Fruit fly (Drosophila melanogaster) ovary, adult (tissue): ENCODE data around the gene GCC88.

Experiments used
- CG17801 ChIP-seq: fragments of 200-800 bp; optimal IDR thresholded peaks from 2 replicates; lab custom pipeline; 2019; ENCODE audit warnings: missing biosample characterization, mild to moderate bottlenecking, missing genetic modification characterization, moderate library complexity; ENCODE audit not compliant: partially characterized antibody

GCC88 gene

DNA sequence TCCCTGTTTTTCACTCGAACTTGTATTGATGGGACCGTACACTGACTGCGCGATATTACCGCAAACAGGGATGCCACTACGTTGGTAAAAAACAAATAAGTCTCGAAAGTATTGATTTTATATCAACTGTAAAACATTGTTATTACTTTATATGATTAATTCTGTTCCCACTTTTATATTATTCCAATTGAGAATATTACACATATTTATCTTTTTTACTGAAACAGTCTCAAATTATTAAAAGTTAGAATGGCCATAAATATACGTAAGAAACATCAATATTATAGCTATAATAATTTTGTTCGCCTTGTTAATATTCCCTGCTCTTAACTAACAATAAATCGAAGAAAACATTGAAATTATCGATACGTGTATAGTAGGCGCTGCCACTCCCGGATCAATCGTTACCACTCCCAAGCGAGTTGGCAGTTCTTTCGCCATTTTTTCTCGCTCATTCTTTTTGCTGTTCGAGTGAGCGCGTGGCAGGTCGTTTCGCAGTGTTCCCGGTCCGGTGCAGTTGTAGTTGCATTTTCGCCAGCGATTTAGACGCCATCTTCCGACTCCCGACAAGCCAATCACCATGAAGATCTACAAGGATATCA is 20.5 kb downstream of the GCC88 start, which contains the start of the genes SdhC and Tctp:
SdhC (minus strand) TSS at position 49 of the 602 bp plus-strand sequence.
Tctp (plus strand) TSS at position 447 of the 602 bp plus-strand sequence.
- TF ChIP-seq CG17801 (GFP tag; lab: Kevin White, UChicago) = peak; percentile 62

DNA sequence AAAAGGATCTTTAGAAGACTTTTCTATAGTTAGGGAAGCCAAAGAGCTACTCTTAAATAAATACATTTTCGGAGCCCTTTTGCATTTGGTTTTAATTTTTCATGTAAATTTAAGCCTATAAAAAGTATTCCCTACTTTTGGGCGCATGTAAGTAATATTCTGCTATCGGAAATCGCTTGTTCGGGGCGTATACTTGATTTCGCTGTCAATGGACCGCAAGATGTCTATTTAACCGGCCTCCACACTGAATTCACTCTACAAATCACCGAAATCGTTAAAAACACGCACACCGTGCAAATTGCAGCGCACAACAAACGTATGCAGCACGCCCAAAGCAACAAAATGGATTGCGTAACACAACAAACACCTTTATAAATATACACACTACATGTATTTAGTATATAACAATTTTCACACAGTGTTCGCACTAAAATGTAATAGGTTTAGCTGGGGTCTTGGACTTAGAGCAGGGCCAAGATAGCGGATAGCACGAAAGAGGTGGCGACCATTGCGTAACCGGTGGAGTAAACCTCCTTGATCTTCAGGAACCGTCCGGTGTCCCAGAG is 21.6 kb downstream of the GCC88 start:
- peak; percentile 1 for TF ChIP-seq CG17801 (GFP tag; lab: Kevin White, UChicago)

DNA sequence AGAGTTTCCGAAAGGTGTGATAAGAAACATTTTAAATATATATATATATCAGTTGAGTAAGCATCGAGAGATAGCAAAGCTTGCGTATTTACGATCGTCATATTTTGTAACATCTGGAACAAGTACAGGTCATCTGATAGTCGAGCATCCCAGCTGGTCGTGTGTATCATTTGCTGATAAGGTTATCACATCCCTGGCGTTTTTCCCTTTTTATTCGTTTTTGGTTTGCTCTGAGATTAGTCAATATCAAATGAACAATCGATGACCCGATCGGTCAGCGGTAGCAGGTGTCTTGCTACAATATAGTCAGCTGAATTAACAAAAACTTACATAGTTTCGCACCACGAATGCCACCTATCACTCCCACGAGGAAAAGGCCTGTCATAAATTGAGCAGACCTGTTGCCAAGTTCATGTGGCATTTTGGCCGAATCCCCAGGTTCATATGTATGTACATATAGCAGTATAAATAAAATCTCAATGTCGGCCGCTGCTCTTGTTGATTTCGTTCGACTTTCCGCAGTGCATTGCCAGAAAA is 29.4 kb downstream of the GCC88 start:
- TF ChIP-seq CG17801 (GFP tag; lab: Kevin White, UChicago) = no peak

DNA sequence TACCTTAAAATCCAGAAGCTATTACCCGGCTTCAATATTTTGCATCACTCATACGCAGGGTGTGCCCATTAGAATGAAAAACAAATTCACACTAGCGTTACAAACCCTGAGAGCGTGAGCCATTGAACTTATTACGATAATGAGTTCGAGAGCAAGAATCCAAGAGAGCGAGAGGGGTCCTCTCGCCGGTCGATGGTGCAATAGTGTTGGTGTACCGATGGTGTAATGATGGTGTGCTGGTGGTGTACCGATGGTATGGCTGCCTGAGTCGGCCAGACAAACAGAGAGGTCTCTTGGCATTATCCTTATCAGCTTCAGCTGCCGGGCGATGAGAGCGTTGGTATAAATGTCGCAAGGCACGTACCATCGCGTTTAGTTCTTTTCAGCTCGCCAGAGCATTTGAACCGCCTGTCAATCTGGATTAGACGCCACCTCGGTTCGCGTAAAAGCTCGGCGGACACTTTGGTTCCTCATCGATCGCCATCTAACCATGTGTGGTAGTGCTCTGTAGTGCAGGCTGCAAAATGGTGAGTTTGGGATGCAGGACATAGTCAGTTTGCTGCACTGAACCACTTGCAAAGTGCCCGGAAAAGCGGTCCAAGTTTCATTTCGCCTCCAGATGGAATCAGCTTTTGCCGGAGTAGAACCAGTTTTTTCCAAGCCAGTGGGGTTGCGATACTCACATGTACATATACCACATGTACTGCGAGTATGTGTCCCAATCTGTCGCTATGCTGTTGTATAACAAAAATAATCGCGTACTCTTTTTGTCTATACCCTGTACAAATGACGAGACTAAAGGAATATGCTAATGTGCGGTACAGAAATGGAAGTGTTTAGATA is 30.1 kb downstream of the GCC88 start:
- TF ChIP-seq CG17801 (GFP tag; lab: Kevin White, UChicago) = no peak

DNA sequence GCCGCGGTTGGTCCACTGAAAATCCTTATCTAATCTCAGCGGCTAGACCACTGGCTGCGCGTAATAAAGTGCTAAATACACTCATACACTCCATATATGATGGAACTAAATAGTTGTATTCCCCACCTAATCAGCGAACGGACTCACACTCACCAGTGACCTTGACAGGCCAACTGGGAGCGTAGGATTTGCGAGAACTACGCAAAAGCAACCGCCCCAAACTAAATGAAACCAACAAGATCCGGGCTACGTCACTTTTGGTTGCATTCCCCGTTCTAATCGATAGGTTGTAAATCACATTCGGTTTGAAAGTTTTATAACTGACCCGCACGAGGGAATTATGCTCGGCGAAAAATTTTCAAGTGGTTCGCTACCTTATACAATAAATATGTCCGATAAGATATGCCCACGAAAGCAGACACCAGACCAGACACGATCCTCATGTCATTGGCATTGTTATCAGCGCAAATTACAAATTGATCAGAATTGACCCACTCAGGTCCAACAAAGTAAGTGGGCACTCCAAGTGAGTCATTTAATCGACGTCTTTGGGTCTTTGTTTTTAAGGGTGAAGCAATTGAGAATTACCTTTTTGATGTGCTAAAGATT is 31.1 kb downstream of the GCC88 start:
- TF ChIP-seq CG17801 (GFP tag; lab: Kevin White, UChicago) = no peak

DNA sequence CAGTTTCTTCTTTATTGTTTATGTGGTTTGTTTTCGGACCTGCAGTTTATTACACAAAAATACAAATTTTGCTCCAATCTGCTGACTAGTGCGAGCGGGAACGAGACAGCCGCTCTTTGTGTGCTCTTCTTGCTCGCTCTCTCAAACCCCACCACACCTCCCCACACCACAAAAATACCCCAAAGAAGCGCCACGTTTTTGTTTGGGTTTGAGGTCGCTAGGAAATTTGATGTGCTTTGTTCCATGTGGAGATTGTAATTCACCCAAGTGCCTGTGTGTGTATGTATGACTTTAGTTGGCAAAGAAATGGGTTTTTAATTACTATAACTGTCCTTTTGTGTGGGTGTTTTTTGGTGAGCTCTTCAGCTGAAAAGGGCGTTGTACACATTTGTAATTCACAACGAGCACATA is 32.3 kb downstream of the GCC88 start:
- TF ChIP-seq CG17801 (GFP tag; lab: Kevin White, UChicago) = peak; percentile 37

DNA sequence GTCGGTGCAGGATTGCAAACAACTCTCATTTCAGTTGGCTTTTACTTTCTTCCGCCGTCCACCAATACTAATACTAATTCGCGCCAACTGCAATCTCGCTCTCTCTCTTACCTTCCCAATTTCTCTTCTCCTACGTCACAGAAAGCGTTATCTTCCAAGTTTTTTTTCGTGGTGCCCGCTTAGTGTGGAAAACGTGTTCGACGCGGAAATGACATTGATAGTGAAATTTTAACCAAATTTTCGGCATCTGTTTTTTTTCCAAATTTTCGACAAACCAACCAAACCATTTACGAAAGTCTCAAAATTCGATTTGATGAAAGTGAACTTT is 33.0 kb downstream of the GCC88 start, which contains the start of gene cu:
cu (plus strand) TSS at position 204 of the 328 bp plus-strand sequence.
- TF ChIP-seq CG17801 (GFP tag; lab: Kevin White, UChicago) = no peak

DNA sequence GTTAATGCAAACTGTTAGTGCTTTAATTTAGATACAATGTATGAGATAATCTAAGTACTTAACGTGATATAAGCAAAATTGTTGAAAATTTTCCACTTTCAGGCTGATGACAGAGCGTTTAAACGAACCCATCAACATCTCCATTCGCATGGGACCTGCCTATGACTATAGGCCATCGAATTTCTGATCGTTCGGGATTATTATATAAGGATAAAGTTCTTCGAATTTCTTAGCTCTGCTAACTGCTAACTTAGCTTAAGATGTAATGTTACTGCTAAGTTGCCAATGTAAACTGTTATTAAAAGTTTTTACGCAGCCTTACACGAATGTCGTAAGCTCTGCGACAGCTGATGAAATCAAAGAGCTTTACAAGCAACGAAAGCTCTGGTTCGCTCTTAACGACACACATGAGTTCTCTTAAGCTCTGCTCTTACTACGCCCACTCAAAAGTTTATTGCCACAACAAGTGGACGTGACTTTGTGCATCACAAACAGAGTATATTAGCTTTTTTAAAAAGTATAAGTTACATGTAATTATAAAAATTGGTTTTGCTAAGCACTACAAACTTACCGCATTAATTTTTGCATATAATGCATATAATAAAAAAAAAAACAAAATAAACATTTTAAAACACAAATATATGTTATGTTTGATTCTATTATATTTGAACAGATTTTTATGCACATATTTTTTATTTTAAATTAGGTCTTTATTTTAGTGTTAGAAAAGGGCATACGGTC is 33.6 kb downstream of the GCC88 start:
- peak; percentile 83 for TF ChIP-seq CG17801 (GFP tag; lab: Kevin White, UChicago)

DNA sequence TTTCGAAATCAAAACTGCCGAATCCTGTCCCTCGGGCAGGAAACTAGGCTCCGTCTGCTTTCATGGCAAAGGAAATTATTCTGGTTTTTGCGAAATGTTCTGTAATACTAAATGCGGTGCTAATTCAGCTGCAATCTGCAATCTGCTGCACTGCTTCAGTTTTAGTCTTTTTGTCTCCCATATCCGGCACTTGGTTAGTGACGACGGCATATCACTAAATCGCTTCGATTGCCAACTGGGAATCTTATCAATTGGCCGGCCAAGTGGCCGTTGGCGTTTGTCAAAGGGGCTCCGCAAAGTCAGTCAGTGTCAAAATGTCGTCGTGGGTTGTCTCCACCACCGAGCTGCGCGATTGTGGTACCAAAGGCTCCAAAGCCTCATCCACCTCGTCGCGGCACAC is 34.6 kb downstream of the GCC88 start, which contains the start of gene CG18577:
CG18577 (plus strand) TSS at position 301 of the 400 bp plus-strand sequence.
- no peak for TF ChIP-seq CG17801 (GFP tag; lab: Kevin White, UChicago)

DNA sequence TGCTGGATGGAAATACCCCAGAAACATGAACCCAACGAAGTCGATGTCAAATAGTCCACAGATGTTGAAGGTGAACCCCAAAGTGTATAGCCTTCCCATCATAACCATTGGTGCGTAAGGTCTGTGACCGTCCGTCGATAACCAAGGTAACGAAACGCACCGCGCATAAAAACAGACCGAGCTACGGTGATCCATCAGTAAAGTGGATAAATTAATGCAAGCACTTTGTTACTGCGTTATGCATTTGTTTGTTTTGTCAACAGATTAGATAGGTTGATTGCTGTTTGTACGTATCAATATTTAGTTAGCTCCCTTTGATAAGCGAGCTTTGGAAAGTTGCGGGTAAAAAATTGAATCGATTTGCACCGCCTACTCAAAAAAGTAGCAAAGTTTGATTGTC is 52.1 kb downstream of the GCC88 start:
- TF ChIP-seq CG17801 (GFP tag; lab: Kevin White, UChicago) = no peak
